Worm (Caenorhabditis elegans) whole organism, L2 larva: ENCODE measurements around the gene srt-63.

Source experiments
- C34F6.9 ChIP-seq: fragments of 150-350 bp; optimal IDR thresholded peaks from 2 replicates; lab custom pipeline; 2014; ENCODE audit warnings: missing biosample characterization, missing genetic modification characterization
- R02D3.7 ChIP-seq: fragments of 150-350 bp; optimal IDR thresholded peaks from 2 replicates; lab custom pipeline; 2014; ENCODE audit warnings: missing biosample characterization, missing genetic modification characterization
- Y55F3AM.14 ChIP-seq: fragments of 200-800 bp; sonication (Bioruptor generic); optimal IDR thresholded peaks from 2 replicates; lab custom pipeline; 2018; ENCODE audit warnings: mild to moderate bottlenecking, missing genetic modification characterization, missing compliant biosample characterization
- alr-1 ChIP-seq: fragments of 150-350 bp; optimal IDR thresholded peaks from 2 replicates; lab custom pipeline; 2014; ENCODE audit warnings: missing biosample characterization, missing genetic modification characterization
- ama-1 ChIP-seq: fragments of 150-350 bp; optimal IDR thresholded peaks from 2 replicates; lab custom pipeline; 2018; ENCODE audit warnings: inconsistent platforms
- blmp-1 ChIP-seq: sonication (generic microtip); optimal IDR thresholded peaks from 2 replicates; lab custom pipeline; 2017; ENCODE audit warnings: missing genetic modification characterization, mild to moderate bottlenecking, missing compliant biosample characterization, antibody characterized with exemption, moderate library complexity; ENCODE audit not compliant: insufficient read depth
- ceh-16 ChIP-seq: fragments of 150-350 bp; optimal IDR thresholded peaks from 2 replicates; lab custom pipeline; 2014; ENCODE audit warnings: missing biosample characterization, missing genetic modification characterization
- ceh-82 ChIP-seq: fragments of 150-350 bp; optimal IDR thresholded peaks from 2 replicates; lab custom pipeline; 2014; ENCODE audit warnings: missing biosample characterization, missing genetic modification characterization
- crh-2 ChIP-seq: sonication (generic microtip); optimal IDR thresholded peaks from 2 replicates; lab custom pipeline; 2017; ENCODE audit warnings: missing biosample characterization, missing genetic modification characterization
- dmd-4 ChIP-seq: sonication (generic microtip); optimal IDR thresholded peaks from 2 replicates; lab custom pipeline; 2017; ENCODE audit warnings: missing biosample characterization, missing genetic modification characterization
- egl-27 ChIP-seq: sonication (generic microtip); optimal IDR thresholded peaks from 3 replicates; lab custom pipeline; 2017; ENCODE audit warnings: missing biosample characterization, missing genetic modification reagents, missing genetic modification characterization
- elt-1 ChIP-seq: fragments of 150-350 bp; optimal IDR thresholded peaks from 2 replicates; lab custom pipeline; 2014; ENCODE audit warnings: missing biosample characterization, missing genetic modification characterization
- elt-3 ChIP-seq: sonication (generic microtip); optimal IDR thresholded peaks from 2 replicates; lab custom pipeline; 2017; ENCODE audit warnings: missing biosample characterization, missing genetic modification characterization
- fos-1 ChIP-seq: fragments of 150-350 bp; optimal IDR thresholded peaks from 2 replicates; lab custom pipeline; 2014; ENCODE audit warnings: missing biosample characterization, missing genetic modification characterization
- gmeb-1 ChIP-seq: fragments of 150-350 bp; optimal IDR thresholded peaks from 2 replicates; lab custom pipeline; 2014; ENCODE audit warnings: missing biosample characterization, missing genetic modification characterization
- lin-11 ChIP-seq: fragments of 150-350 bp; sonication (generic microtip); optimal IDR thresholded peaks from 2 replicates; lab custom pipeline; 2014; ENCODE audit warnings: missing biosample characterization, missing genetic modification characterization, inconsistent platforms, mixed read lengths
- lin-13 ChIP-seq: fragments of 150-350 bp; optimal IDR thresholded peaks from 2 replicates; lab custom pipeline; 2014; ENCODE audit warnings: missing biosample characterization, missing genetic modification reagents, missing genetic modification characterization
- lin-39 ChIP-seq: fragments of 150-350 bp; optimal IDR thresholded peaks from 2 replicates; lab custom pipeline; 2014; ENCODE audit warnings: missing biosample characterization, missing genetic modification reagents, missing genetic modification characterization
- lsy-2 ChIP-seq, 2 experiments: fragments of 150-350 bp in 1 of 2; sonication (generic microtip) in 1 of 2; optimal IDR thresholded peaks; 2 replicates each; lab custom pipeline; 2014 to 2017; ENCODE audit warnings: missing biosample characterization in 2 of 2, missing genetic modification characterization in 2 of 2
- mab-5 ChIP-seq: fragments of 150-350 bp; optimal IDR thresholded peaks from 2 replicates; lab custom pipeline; 2014; ENCODE audit warnings: missing biosample characterization, missing genetic modification characterization
- mbf-1 ChIP-seq: sonication (generic microtip); optimal IDR thresholded peaks from 2 replicates; lab custom pipeline; 2017; ENCODE audit warnings: missing biosample characterization, missing genetic modification characterization
- nhr-129 ChIP-seq: fragments of 150-350 bp; optimal IDR thresholded peaks from 2 replicates; lab custom pipeline; 2014; ENCODE audit warnings: missing biosample characterization, missing genetic modification characterization
- nhr-21 ChIP-seq: fragments of 150-350 bp; optimal IDR thresholded peaks from 2 replicates; lab custom pipeline; 2014; ENCODE audit warnings: missing biosample characterization, missing genetic modification characterization
- nhr-237 ChIP-seq: fragments of 150-350 bp; optimal IDR thresholded peaks from 2 replicates; lab custom pipeline; 2014; ENCODE audit warnings: missing biosample characterization, missing genetic modification characterization
- nhr-25 ChIP-seq: fragments of 150-350 bp; sonication (generic microtip); optimal IDR thresholded peaks from 3 replicates; lab custom pipeline; 2014; ENCODE audit warnings: missing biosample characterization, missing genetic modification characterization
- nhr-6 ChIP-seq: fragments of 150-350 bp; optimal IDR thresholded peaks from 2 replicates; lab custom pipeline; 2014; ENCODE audit warnings: missing biosample characterization, missing genetic modification characterization
- peb-1 ChIP-seq: fragments of 150-350 bp; optimal IDR thresholded peaks from 2 replicates; lab custom pipeline; 2014; ENCODE audit warnings: missing biosample characterization, missing genetic modification characterization
- sem-4 ChIP-seq: fragments of 150-350 bp; optimal IDR thresholded peaks from 2 replicates; lab custom pipeline; 2014; ENCODE audit warnings: missing biosample characterization, missing genetic modification reagents, missing genetic modification characterization
- skn-1 ChIP-seq: sonication (generic microtip); optimal IDR thresholded peaks from 2 replicates; lab custom pipeline; 2017; ENCODE audit warnings: missing biosample characterization, missing genetic modification characterization
- sma-3 ChIP-seq: sonication (generic microtip); optimal IDR thresholded peaks from 2 replicates; lab custom pipeline; 2016; ENCODE audit warnings: missing genetic modification reagents, missing genetic modification characterization, missing compliant biosample characterization
- unc-55 ChIP-seq: fragments of 150-350 bp; sonication (generic microtip); optimal IDR thresholded peaks from 3 replicates; lab custom pipeline; 2014; ENCODE audit warnings: missing biosample characterization, missing genetic modification reagents, missing genetic modification characterization
- unc-62 ChIP-seq: fragments of 150-350 bp; optimal IDR thresholded peaks from 2 replicates; lab custom pipeline; 2014; ENCODE audit warnings: missing biosample characterization, missing genetic modification reagents, missing genetic modification characterization
- zag-1 ChIP-seq: fragments of 150-350 bp; optimal IDR thresholded peaks from 2 replicates; lab custom pipeline; 2014; ENCODE audit warnings: missing biosample characterization, missing genetic modification characterization
- ztf-1 ChIP-seq: fragments of 200-800 bp; sonication (Bioruptor generic); conservative IDR thresholded peaks from 2 replicates; pipeline ENCODE4 v1.3.6; 2022; ENCODE audit warnings: missing genetic modification characterization, missing compliant biosample characterization
- ztf-11 ChIP-seq: sonication (generic microtip); optimal IDR thresholded peaks from 2 replicates; lab custom pipeline; 2017; ENCODE audit warnings: missing biosample characterization, missing genetic modification characterization
- ztf-4 ChIP-seq: fragments of 150-350 bp; optimal IDR thresholded peaks from 2 replicates; lab custom pipeline; 2014; ENCODE audit warnings: missing biosample characterization, missing genetic modification characterization

srt-63 gene

ce11 chrV:3256051-3256450 is at the start of gene srt-63:
Gene srt-63 (minus strand): TSS chrV:3256151.
- no peak for TF ChIP-seq ztf-1 (GFP tag; lab: Robert Waterston, UW)
- no peak for TF ChIP-seq ztf-11
- no peak for TF ChIP-seq nhr-129 (tag; lab: Kevin White, UChicago)
- no peak for TF ChIP-seq elt-3 (tag; lab: Kevin White, UChicago)
- no peak for TF ChIP-seq gmeb-1
- no peak for TF ChIP-seq unc-62 (GFP tag; lab: Kevin White, UChicago)
- TF ChIP-seq egl-27 = no peak
- no peak for TF ChIP-seq dmd-4 (tag; lab: Kevin White, UChicago)
- TF ChIP-seq C34F6.9 (tag; lab: Kevin White, UChicago) = no peak
- TF ChIP-seq fos-1 = no peak
- no peak for TF ChIP-seq unc-55 (GFP tag; lab: Kevin White, UChicago)

ce11 chrV:3301898-3302297 is 45.9 kb upstream of the srt-63 start, which contains the start of gene srbc-1:
Gene srbc-1 (minus strand): TSS chrV:3301998.
- TF ChIP-seq Y55F3AM.14 (GFP tag; lab: Kevin White, UChicago) (no peak), nhr-21 (tag; lab: Kevin White, UChicago) (no peak), ztf-11 (no peak), alr-1 (no peak), ztf-4 (tag; lab: Kevin White, UChicago) (no peak)

- TF ChIP-seq crh-2 (tag; lab: Kevin White, UChicago) = no peak
- TF ChIP-seq lsy-2 (tag; optimal IDR thresholded peaks at IDR 0.05; lab: Kevin White, UChicago) = no peak
- TF ChIP-seq peb-1 = no peak
- no peak for TF ChIP-seq skn-1
- TF ChIP-seq zag-1 = no peak
- TF ChIP-seq unc-62 (GFP tag; lab: Kevin White, UChicago) = no peak
- no peak for TF ChIP-seq lin-11 (tag; lab: Kevin White, UChicago)
- TF ChIP-seq unc-55 (GFP tag; lab: Kevin White, UChicago) = no peak
- no peak for TF ChIP-seq ceh-82 (tag; lab: Kevin White, UChicago)
- no peak for TF ChIP-seq fos-1
- no peak for TF ChIP-seq elt-3 (tag; lab: Kevin White, UChicago)
- no peak for TF ChIP-seq nhr-237 (tag; lab: Kevin White, UChicago)
These were observed 43.5 kb upstream of the srt-63 start for ce11 chrV:3299437-3299836.

ce11 chrV:3297764-3298163 is 41.8 kb upstream of the srt-63 start, which contains the start of gene srx-122:
Gene srx-122 (minus strand): TSS chrV:3297864.
- TF ChIP-seq ama-1 = no peak
- no peak for TF ChIP-seq ceh-16 (tag; lab: Kevin White, UChicago)
- TF ChIP-seq ztf-11 = no peak
- no peak for TF ChIP-seq lin-39 (tag; lab: Kevin White, UChicago)

ce11 chrV:3295368-3295767 is 39.4 kb upstream of the srt-63 start:
- TF ChIP-seq crh-2 (tag; lab: Kevin White, UChicago) = no peak
- TF ChIP-seq nhr-21 (tag; lab: Kevin White, UChicago) = no peak
- TF ChIP-seq ceh-16 (tag; lab: Kevin White, UChicago) = no peak
- no peak for TF ChIP-seq nhr-6 (tag; lab: Kevin White, UChicago)
- TF ChIP-seq lin-13 (GFP tag; lab: Kevin White, UChicago) = no peak
- TF ChIP-seq egl-27 = no peak

ce11 chrV:3289267-3289666 is 33.3 kb upstream of the srt-63 start, which contains the start of gene F35F10.6:
Gene F35F10.6 (minus strand): TSS chrV:3289367.
- TF ChIP-seq egl-27 (no peak), elt-1 (tag; lab: Kevin White, UChicago) (no peak), blmp-1 (tag; lab: Kevin White, UChicago) (no peak), ztf-1 (GFP tag; lab: Robert Waterston, UW) (no peak)

ce11 chrV:3288134-3288533 is 32.2 kb upstream of the srt-63 start:
- TF ChIP-seq blmp-1 (tag; lab: Kevin White, UChicago) = no peak
- no peak for TF ChIP-seq nhr-25 (tag; lab: Kevin White, UChicago)
- no peak for TF ChIP-seq fos-1
- TF ChIP-seq sem-4 (tag; lab: Kevin White, UChicago) = no peak
- no peak for TF ChIP-seq ztf-1 (GFP tag; lab: Robert Waterston, UW)
- TF ChIP-seq sma-3 (GFP tag; lab: Kevin White, UChicago) = no peak
- no peak for TF ChIP-seq zag-1
- no peak for TF ChIP-seq R02D3.7 (tag; lab: Kevin White, UChicago)
- no peak for TF ChIP-seq mbf-1 (tag; lab: Kevin White, UChicago)
- TF ChIP-seq mab-5 (tag; lab: Kevin White, UChicago) = no peak
- no peak for TF ChIP-seq nhr-21 (tag; lab: Kevin White, UChicago)
- TF ChIP-seq nhr-237 (tag; lab: Kevin White, UChicago) = no peak
- TF ChIP-seq unc-62 (GFP tag; lab: Kevin White, UChicago) = no peak
- no peak for TF ChIP-seq lin-11 (tag; lab: Kevin White, UChicago)
- TF ChIP-seq unc-55 (GFP tag; lab: Kevin White, UChicago) = no peak
- no peak for TF ChIP-seq Y55F3AM.14 (GFP tag; lab: Kevin White, UChicago)
